Worm (Caenorhabditis elegans): ENCODE data around the gene snr-6.

ce11 chrIII:12411059-12411458 is 18.4 kb downstream of the snr-6 start:
- TF ChIP-seq nhr-28 (tag; optimal IDR thresholded peaks at IDR 0.05), result no peak
- no peak for TF ChIP-seq pqm-1 (tag; optimal IDR thresholded peaks at IDR 0.05)
- no peak for TF ChIP-seq egl-27 (tag; optimal IDR thresholded peaks at IDR 0.05)
- no peak for TF ChIP-seq ZK546.5 (tag; optimal IDR thresholded peaks at IDR 0.05)
- no peak for TF ChIP-seq elt-3 (tag; optimal IDR thresholded peaks at IDR 0.05)
